Fruit fly (Drosophila melanogaster) whole organism, prepupa: ENCODE data around the gene Nepl18.
A peak's percentile ranks its signal among the peaks of the same experiment; 100 is the strongest.

Experiments
- CG4318 ChIP-seq: fragments of 200-800 bp; sonication (Bioruptor generic); optimal IDR thresholded peaks from 3 replicates; lab custom pipeline; 2017; ENCODE audit warnings: missing biosample characterization, mild to moderate bottlenecking, missing genetic modification characterization
- CG6854 ChIP-seq: fragments of 200-800 bp; sonication (Bioruptor generic); optimal IDR thresholded peaks from 2 replicates; lab custom pipeline; 2017; ENCODE audit warnings: missing biosample characterization, mild to moderate bottlenecking, missing genetic modification characterization
- acj6 ChIP-seq: fragments of 200-800 bp; sonication (Bioruptor generic); optimal IDR thresholded peaks from 3 replicates; lab custom pipeline; 2016; ENCODE audit warnings: missing biosample characterization, missing genetic modification characterization
- eg ChIP-seq: fragments of 200-800 bp; sonication (Bioruptor generic); IDR thresholded peaks from 3 replicates; pipeline ENCODE4 v1.3.6; 2022; ENCODE audit warnings: missing biosample characterization, missing genetic modification characterization
- fd85E ChIP-seq: fragments of 200-800 bp; sonication (Bioruptor generic); optimal IDR thresholded peaks from 3 replicates; lab custom pipeline; 2016; ENCODE audit warnings: missing biosample characterization, missing genetic modification characterization
- vri ChIP-seq: fragments of 200-800 bp; sonication (Bioruptor generic); optimal IDR thresholded peaks from 3 replicates; lab custom pipeline; 2016; ENCODE audit warnings: missing biosample characterization, mild to moderate bottlenecking, missing genetic modification characterization

DNA sequence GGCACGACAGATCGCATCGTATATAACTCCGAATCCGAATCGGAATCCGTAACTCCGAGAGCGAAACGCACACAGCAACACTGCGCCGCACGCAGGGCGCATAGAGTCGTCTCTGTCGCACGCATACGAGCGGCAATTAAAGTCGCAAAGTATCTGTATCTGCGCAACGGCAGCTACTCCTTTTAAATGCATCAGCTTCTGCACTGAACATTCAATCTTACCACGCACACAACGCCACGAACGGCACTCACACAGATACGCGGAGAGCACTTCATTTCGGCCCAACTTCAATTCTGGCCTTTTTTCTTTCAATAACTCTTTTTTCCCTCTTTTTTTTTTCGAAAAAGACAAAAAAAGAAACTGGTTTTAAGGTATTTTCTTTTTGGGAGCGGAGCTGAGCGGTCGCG is 17.2 kb upstream of the Nepl18 start:
- TF ChIP-seq acj6 (GFP tag; lab: Kevin White, UChicago) (no peak), fd85E (GFP tag; lab: Kevin White, UChicago) (peak; percentile 21), eg (GFP tag; lab: Robert Waterston, UW) (peak; percentile 85), CG6854 (peak; percentile 83), CG4318 (no peak), vri (GFP tag; lab: Kevin White, UChicago) (peak; percentile 70)
